Fruit fly (Drosophila melanogaster) whole organism, embryonic: ENCODE measurements around the gene CG6294.

Experiments used
- BEAF-32 ChIP-seq: fragments of 200-800 bp; sonication (Bioruptor generic); optimal IDR thresholded peaks from 3 replicates; lab custom pipeline; 2017; ENCODE audit warnings: missing biosample characterization, missing genetic modification characterization, mild to moderate bottlenecking, moderate library complexity, missing genetic modification reagents
- Bgb ChIP-seq: fragments of 200-800 bp; sonication (Bioruptor generic); IDR thresholded peaks from 2 replicates; pipeline ENCODE4 v1.3.6; 2022; ENCODE audit warnings: missing biosample characterization, missing genetic modification characterization; ENCODE audit not compliant: partially characterized antibody
- CG10462 ChIP-seq: fragments of 200-800 bp; sonication (Bioruptor generic); optimal IDR thresholded peaks from 2 replicates; lab custom pipeline; 2016; ENCODE audit warnings: missing biosample characterization, missing genetic modification characterization
- CG10979 ChIP-seq: fragments of 200-800 bp; sonication (Bioruptor generic); optimal IDR thresholded peaks from 2 replicates; lab custom pipeline; 2018; ENCODE audit warnings: missing biosample characterization, mild to moderate bottlenecking, missing genetic modification characterization, moderate library complexity
- CG12769 ChIP-seq: fragments of 200-800 bp; sonication (Bioruptor generic); optimal IDR thresholded peaks from 2 replicates; lab custom pipeline; 2019; ENCODE audit warnings: missing biosample characterization, mild to moderate bottlenecking, missing genetic modification characterization, moderate library complexity
- CG14014 ChIP-seq: fragments of 200-800 bp; sonication (Bioruptor generic); IDR thresholded peaks from 2 replicates; pipeline ENCODE4 v1.3.6; 2022; ENCODE audit warnings: missing biosample characterization, missing genetic modification characterization
- CG1529 ChIP-seq: fragments of 200-800 bp; sonication (Bioruptor generic); optimal IDR thresholded peaks from 3 replicates; lab custom pipeline; 2018; ENCODE audit warnings: missing biosample characterization, missing genetic modification characterization
- CG15479 ChIP-seq: fragments of 200-800 bp; sonication (Bioruptor generic); optimal IDR thresholded peaks from 3 replicates; lab custom pipeline; 2019; ENCODE audit warnings: missing biosample characterization, mild to moderate bottlenecking, missing genetic modification characterization, moderate library complexity
- CG17359 ChIP-seq: fragments of 200-800 bp; sonication (Bioruptor generic); optimal IDR thresholded peaks from 3 replicates; lab custom pipeline; 2018; ENCODE audit warnings: missing biosample characterization, mild to moderate bottlenecking, missing genetic modification characterization, moderate library complexity
- CG32532 ChIP-seq: fragments of 200-800 bp; sonication (Bioruptor generic); IDR thresholded peaks from 2 replicates; pipeline ENCODE4 v1.3.6; 2022; ENCODE audit warnings: missing biosample characterization, missing genetic modification characterization
- CG3995 ChIP-seq: fragments of 200-800 bp; sonication (Bioruptor generic); optimal IDR thresholded peaks from 3 replicates; lab custom pipeline; 2016; ENCODE audit warnings: missing biosample characterization, missing genetic modification characterization
- CG4282 ChIP-seq: fragments of 200-800 bp; sonication (Bioruptor generic); optimal IDR thresholded peaks from 2 replicates; lab custom pipeline; 2016; ENCODE audit warnings: missing biosample characterization, missing genetic modification characterization
- CG6254 ChIP-seq: fragments of 200-800 bp; sonication (Bioruptor generic); optimal IDR thresholded peaks from 3 replicates; lab custom pipeline; 2017; ENCODE audit warnings: mild to moderate bottlenecking, missing biosample characterization, missing genetic modification reagents, missing genetic modification characterization
- CG7357 ChIP-seq: fragments of 200-800 bp; sonication (Bioruptor generic); IDR thresholded peaks from 3 replicates; pipeline ENCODE4 v1.3.6; 2022; ENCODE audit warnings: missing biosample characterization, missing genetic modification characterization
- CG7372 ChIP-seq: fragments of 200-800 bp; sonication (Bioruptor generic); IDR thresholded peaks from 2 replicates; pipeline ENCODE4 v1.3.6; 2022; ENCODE audit warnings: missing biosample characterization, missing genetic modification characterization
- CG8765 ChIP-seq: fragments of 200-800 bp; sonication (Bioruptor generic); IDR thresholded peaks from 2 replicates; pipeline ENCODE4 v1.3.6; 2022; ENCODE audit warnings: missing biosample characterization, missing genetic modification characterization
- CG9932 ChIP-seq: fragments of 200-800 bp; sonication (Bioruptor generic); IDR thresholded peaks from 2 replicates; pipeline ENCODE4 v1.3.6; 2022; ENCODE audit warnings: missing biosample characterization, missing genetic modification characterization
- Chrac-16 ChIP-seq: fragments of 200-800 bp; sonication (Bioruptor generic); optimal IDR thresholded peaks from 3 replicates; lab custom pipeline; 2016; ENCODE audit warnings: missing biosample characterization, missing genetic modification characterization
- Dip2 ChIP-seq: fragments of 200-800 bp; sonication (Bioruptor generic); IDR thresholded peaks from 2 replicates; pipeline ENCODE4 v1.3.6; 2022; ENCODE audit warnings: missing biosample characterization, missing genetic modification characterization
- E2f2 ChIP-seq: fragments of 200-800 bp; sonication (Bioruptor generic); IDR thresholded peaks from 2 replicates; pipeline ENCODE4 v1.3.6; 2022; ENCODE audit warnings: missing biosample characterization, missing genetic modification characterization
- Ets97D ChIP-seq: fragments of 200-800 bp; sonication (Bioruptor generic); optimal IDR thresholded peaks from 3 replicates; lab custom pipeline; 2016; ENCODE audit warnings: missing biosample characterization, missing genetic modification characterization
- GATAe ChIP-seq: fragments of 200-800 bp; sonication (Bioruptor generic); conservative IDR thresholded peaks from 2 replicates; pipeline ENCODE4 v1.3.6; 2022; ENCODE audit warnings: missing biosample characterization, missing genetic modification characterization
- H15 ChIP-seq: fragments of 200-800 bp; sonication (Bioruptor generic); IDR thresholded peaks from 3 replicates; pipeline ENCODE4 v1.3.6; 2022; ENCODE audit warnings: missing biosample characterization, missing genetic modification characterization
- Hmx ChIP-seq: fragments of 200-800 bp; sonication (Bioruptor generic); optimal IDR thresholded peaks from 2 replicates; lab custom pipeline; 2016; ENCODE audit warnings: missing biosample characterization, missing genetic modification characterization
- Lim3 ChIP-seq: fragments of 200-800 bp; sonication (Bioruptor generic); IDR thresholded peaks from 2 replicates; pipeline ENCODE4 v1.3.6; 2022; ENCODE audit warnings: missing biosample characterization, missing genetic modification characterization
- Meics ChIP-seq: fragments of 200-800 bp; sonication (Bioruptor generic); optimal IDR thresholded peaks from 2 replicates; lab custom pipeline; 2017; ENCODE audit warnings: missing biosample characterization, mild to moderate bottlenecking, missing genetic modification characterization
- NC2α ChIP-seq: fragments of 200-800 bp; sonication (Bioruptor generic); optimal IDR thresholded peaks from 2 replicates; lab custom pipeline; 2016; ENCODE audit warnings: missing biosample characterization, missing genetic modification characterization
- NK7.1 ChIP-seq: fragments of 200-800 bp; sonication (Bioruptor generic); optimal IDR thresholded peaks from 3 replicates; lab custom pipeline; 2016; ENCODE audit warnings: missing biosample characterization, missing genetic modification characterization
- Neu2 ChIP-seq: fragments of 200-800 bp; sonication (Bioruptor generic); optimal IDR thresholded peaks from 3 replicates; lab custom pipeline; 2016; ENCODE audit warnings: missing biosample characterization, missing genetic modification characterization, borderline replicate concordance
- Scr ChIP-seq: fragments of 200-800 bp; sonication (Bioruptor generic); IDR thresholded peaks from 2 replicates; pipeline ENCODE4 v1.3.6; 2022; ENCODE audit warnings: missing biosample characterization, missing genetic modification characterization; ENCODE audit not compliant: partially characterized antibody
- Xrp1 ChIP-seq: fragments of 200-800 bp; sonication (Bioruptor generic); IDR thresholded peaks from 2 replicates; pipeline ENCODE4 v1.3.6; 2022; ENCODE audit warnings: missing biosample characterization, missing genetic modification characterization
- aop ChIP-seq: fragments of 200-800 bp; sonication (Bioruptor generic); IDR thresholded peaks from 2 replicates; pipeline ENCODE4 v1.3.6; 2022; ENCODE audit warnings: missing biosample characterization, missing genetic modification characterization
- ap ChIP-seq: fragments of 200-800 bp; sonication (Bioruptor generic); IDR thresholded peaks from 2 replicates; pipeline ENCODE4 v1.3.6; 2022; ENCODE audit warnings: missing biosample characterization, missing genetic modification characterization
- ash1 ChIP-seq: fragments of 200-800 bp; sonication (Bioruptor generic); optimal IDR thresholded peaks from 2 replicates; lab custom pipeline; 2018; ENCODE audit warnings: missing biosample characterization, mild to moderate bottlenecking, missing genetic modification characterization
- bcd ChIP-seq: fragments of 200-800 bp; sonication (Bioruptor generic); optimal IDR thresholded peaks from 2 replicates; lab custom pipeline; 2017; ENCODE audit warnings: missing biosample characterization, mild to moderate bottlenecking, missing genetic modification characterization
- cg ChIP-seq: fragments of 200-800 bp; sonication (Bioruptor generic); optimal IDR thresholded peaks from 3 replicates; lab custom pipeline; 2019; ENCODE audit warnings: missing biosample characterization, mild to moderate bottlenecking, missing genetic modification characterization, moderate library complexity
- cwo ChIP-seq: fragments of 200-800 bp; sonication (Bioruptor generic); optimal IDR thresholded peaks from 3 replicates; lab custom pipeline; 2017; ENCODE audit warnings: missing biosample characterization, missing genetic modification characterization, mild to moderate bottlenecking, moderate library complexity, missing genetic modification reagents
- dati ChIP-seq: fragments of 200-800 bp; sonication (Bioruptor generic); IDR thresholded peaks from 2 replicates; pipeline ENCODE4 v1.3.6; 2022; ENCODE audit warnings: missing biosample characterization, missing genetic modification characterization
- en ChIP-seq: fragments of 200-800 bp; sonication (Bioruptor generic); optimal IDR thresholded peaks from 2 replicates; lab custom pipeline; 2016; ENCODE audit warnings: missing biosample characterization, missing genetic modification characterization
- grau ChIP-seq: fragments of 200-800 bp; optimal IDR thresholded peaks from 3 replicates; lab custom pipeline; 2019; ENCODE audit warnings: missing biosample characterization, mild to moderate bottlenecking, missing genetic modification characterization, moderate library complexity
- ham ChIP-seq: fragments of 200-800 bp; sonication (Bioruptor generic); IDR thresholded peaks from 2 replicates; pipeline ENCODE4 v1.3.6; 2022; ENCODE audit warnings: missing biosample characterization, missing genetic modification characterization
- maf-S ChIP-seq: fragments of 200-800 bp; sonication (Bioruptor generic); optimal IDR thresholded peaks from 2 replicates; lab custom pipeline; 2016; ENCODE audit warnings: missing biosample characterization, missing genetic modification characterization
- mam ChIP-seq: fragments of 200-800 bp; sonication (Bioruptor generic); optimal IDR thresholded peaks from 3 replicates; lab custom pipeline; 2016; ENCODE audit warnings: missing biosample characterization, missing genetic modification characterization
- nerfin-2 ChIP-seq: fragments of 200-800 bp; sonication (Bioruptor generic); IDR thresholded peaks from 2 replicates; pipeline ENCODE4 v1.3.6; 2022; ENCODE audit warnings: missing biosample characterization, missing genetic modification characterization; ENCODE audit not compliant: partially characterized antibody
- nom ChIP-seq: fragments of 200-800 bp; sonication (Bioruptor generic); optimal IDR thresholded peaks from 2 replicates; lab custom pipeline; 2017; ENCODE audit warnings: missing biosample characterization, missing genetic modification characterization, mild to moderate bottlenecking, moderate library complexity, missing genetic modification reagents
- onecut ChIP-seq: fragments of 200-800 bp; sonication (Bioruptor generic); IDR thresholded peaks from 2 replicates; pipeline ENCODE4 v1.3.6; 2022; ENCODE audit warnings: missing biosample characterization, missing genetic modification characterization
- sd ChIP-seq: fragments of 200-800 bp; sonication (Bioruptor generic); optimal IDR thresholded peaks from 3 replicates; lab custom pipeline; 2018; ENCODE audit warnings: missing biosample characterization, mild to moderate bottlenecking, missing genetic modification characterization, moderate library complexity
- sim ChIP-seq: fragments of 200-800 bp; sonication (Bioruptor generic); IDR thresholded peaks from 2 replicates; pipeline ENCODE4 v1.3.6; 2022; ENCODE audit warnings: missing biosample characterization, missing genetic modification characterization
- tin ChIP-seq: fragments of 200-800 bp; sonication (Bioruptor generic); optimal IDR thresholded peaks from 3 replicates; lab custom pipeline; 2016; ENCODE audit warnings: missing biosample characterization, missing genetic modification characterization
- tx ChIP-seq: fragments of 200-800 bp; sonication (Bioruptor generic); optimal IDR thresholded peaks from 2 replicates; lab custom pipeline; 2016; ENCODE audit warnings: missing biosample characterization, missing genetic modification characterization
- vvl ChIP-seq: fragments of 200-800 bp; sonication (Bioruptor generic); IDR thresholded peaks from 2 replicates; pipeline ENCODE4 v1.3.6; 2022; ENCODE audit warnings: missing biosample characterization, missing genetic modification characterization
- wek ChIP-seq: fragments of 200-800 bp; sonication (Bioruptor generic); optimal IDR thresholded peaks from 3 replicates; lab custom pipeline; 2018; ENCODE audit warnings: missing biosample characterization, mild to moderate bottlenecking, missing genetic modification characterization, moderate library complexity

Gene CG6294

dm6 chrX:15511399-15511798, 48.9 kb downstream of the CG6294 start (continued):
- TF ChIP-seq CG7372 (GFP tag; lab: Robert Waterston, UW) (no peak), cg (GFP tag; lab: Kevin White, UChicago) (peak; percentile 57), CG15479 (GFP tag; lab: Kevin White, UChicago) (no peak), CG7357 (GFP tag; lab: Robert Waterston, UW) (no peak), sim (GFP tag; lab: Robert Waterston, UW) (no peak), aop (GFP tag; lab: Robert Waterston, UW) (no peak), Ets97D (GFP tag; lab: Kevin White, UChicago) (no peak), tx (no peak), ap (GFP tag; lab: Robert Waterston, UW) (no peak), CG12769 (tag; lab: Kevin White, UChicago) (no peak), sd (tag; lab: Kevin White, UChicago) (no peak), nerfin-2 (no peak), Bgb (GFP tag; lab: Robert Waterston, UW) (no peak), Meics (no peak), CG17359 (tag; lab: Kevin White, UChicago) (peak; percentile 40), ash1 (GFP tag; lab: Kevin White, UChicago) (no peak), CG14014 (no peak), CG1529 (GFP tag; lab: Kevin White, UChicago) (no peak), mam (GFP tag; lab: Kevin White, UChicago) (peak; percentile 18), Scr (GFP tag; lab: Robert Waterston, UW) (no peak), CG4282 (GFP tag; lab: Kevin White, UChicago) (no peak), Xrp1 (GFP tag; lab: Robert Waterston, UW) (no peak), wek (GFP tag; lab: Kevin White, UChicago) (no peak), Lim3 (no peak), CG10462 (GFP tag; lab: Kevin White, UChicago) (no peak), dati (GFP tag; lab: Robert Waterston, UW) (no peak), CG10979 (tag; lab: Kevin White, UChicago) (no peak), CG8765 (GFP tag; lab: Robert Waterston, UW) (no peak), maf-S (GFP tag; lab: Kevin White, UChicago) (no peak), E2f2 (no peak), grau (no peak), Hmx (GFP tag; lab: Kevin White, UChicago) (no peak), Dip2 (no peak), GATAe (GFP tag; lab: Robert Waterston, UW) (no peak), CG6254 (GFP tag; lab: Kevin White, UChicago) (no peak), onecut (GFP tag; lab: Robert Waterston, UW) (no peak), tin (GFP tag; lab: Kevin White, UChicago) (peak; percentile 14), BEAF-32 (GFP tag; lab: Kevin White, UChicago) (no peak), nom (GFP tag; lab: Kevin White, UChicago) (no peak), Neu2 (GFP tag; lab: Kevin White, UChicago) (no peak), NC2α (GFP tag; lab: Kevin White, UChicago) (no peak), ham (no peak), CG9932 (GFP tag; lab: Robert Waterston, UW) (no peak), bcd (GFP tag; lab: Kevin White, UChicago) (no peak), vvl (GFP tag; lab: Robert Waterston, UW) (peak; percentile 35; the same call in 1 of the 2 replicates), H15 (GFP tag; lab: Robert Waterston, UW) (0 out of 3 replicates have a peak, but pooled peaks have one; percentile 24), NK7.1 (no peak), CG32532 (GFP tag; lab: Robert Waterston, UW) (peak; percentile 25; the same call in 1 of the 2 replicates), CG3995 (GFP tag; lab: Kevin White, UChicago) (no peak), en (GFP tag; lab: Kevin White, UChicago) (no peak), Chrac-16 (peak; percentile 2), cwo (no peak)
